Worm (Caenorhabditis elegans) whole organism, midembryonic: ENCODE data around the gene gnrr-3.

Source experiments
- T22C8.4 ChIP-seq: fragments of 200-800 bp; sonication (Bioruptor generic); IDR thresholded peaks from 2 replicates; pipeline ENCODE4 v1.3.6; 2022; ENCODE audit warnings: missing genetic modification characterization, missing compliant biosample characterization
- cog-1 ChIP-seq: sonication (generic microtip); optimal IDR thresholded peaks from 2 replicates; lab custom pipeline; 2016; ENCODE audit warnings: missing genetic modification characterization, missing compliant biosample characterization
- flt-1 ChIP-seq: fragments of 200-800 bp; sonication (Bioruptor generic); IDR thresholded peaks from 2 replicates; pipeline ENCODE4 v1.3.6; 2022; ENCODE audit warnings: missing genetic modification characterization, missing compliant biosample characterization
- klf-2 ChIP-seq: fragments of 200-800 bp; sonication (Bioruptor generic); conservative IDR thresholded peaks from 2 replicates; pipeline ENCODE4 v1.3.6; 2022; ENCODE audit warnings: missing genetic modification reagents, missing genetic modification characterization, missing compliant biosample characterization
- med-1 ChIP-seq: sonication (generic microtip); optimal IDR thresholded peaks from 2 replicates; lab custom pipeline; 2017; ENCODE audit warnings: missing genetic modification characterization, mild to moderate bottlenecking, missing compliant biosample characterization, antibody characterized with exemption, missing genetic modification reagents; ENCODE audit not compliant: insufficient read depth
- ref-1 ChIP-seq: fragments of 200-800 bp; sonication (Bioruptor generic); conservative IDR thresholded peaks from 2 replicates; pipeline ENCODE4 v1.3.6; 2022; ENCODE audit warnings: missing genetic modification reagents, missing genetic modification characterization, missing compliant biosample characterization
- ztf-23 ChIP-seq: fragments of 200-800 bp; sonication (Bioruptor generic); IDR thresholded peaks from 2 replicates; pipeline ENCODE4 v1.3.6; 2022; ENCODE audit warnings: missing genetic modification reagents, missing genetic modification characterization, missing compliant biosample characterization
- ztf-29 ChIP-seq: fragments of 200-800 bp; sonication (Bioruptor generic); IDR thresholded peaks from 2 replicates; pipeline ENCODE4 v1.3.6; 2022; ENCODE audit warnings: missing genetic modification reagents, missing genetic modification characterization, missing compliant biosample characterization

- TF ChIP-seq T22C8.4 (no peak), flt-1 (GFP tag; lab: Robert Waterston, UW) (no peak), ref-1 (GFP tag; lab: Robert Waterston, UW) (no peak), ztf-23 (GFP tag; lab: Robert Waterston, UW) (no peak), ztf-29 (GFP tag; lab: Robert Waterston, UW) (no peak), cog-1 (no peak), med-1 (GFP tag; lab: Kevin White, UChicago) (no peak), klf-2 (GFP tag; lab: Robert Waterston, UW) (no peak)
These were observed 25.7 kb downstream of the gnrr-3 start, which contains the start of gene dao-4 for ce11 chrX:10074988-10075387.
